Fruit fly (Drosophila melanogaster) whole organism, embryonic: ENCODE data around the gene bor.

Experiments
- Bteb2 ChIP-seq: fragments of 200-800 bp; sonication (Bioruptor generic); optimal IDR thresholded peaks from 2 replicates; lab custom pipeline; 2016; ENCODE audit warnings: missing biosample characterization, missing genetic modification characterization
- CG10431 ChIP-seq: fragments of 200-800 bp; sonication (Bioruptor generic); optimal IDR thresholded peaks from 3 replicates; lab custom pipeline; 2018; ENCODE audit warnings: missing biosample characterization, mild to moderate bottlenecking, missing genetic modification characterization
- CG10654 ChIP-seq: fragments of 200-800 bp; sonication (Bioruptor generic); optimal IDR thresholded peaks from 2 replicates; lab custom pipeline; 2016; ENCODE audit warnings: missing biosample characterization, missing genetic modification characterization
- CG11398 ChIP-seq: fragments of 200-800 bp; sonication (Bioruptor generic); optimal IDR thresholded peaks from 2 replicates; lab custom pipeline; 2016; ENCODE audit warnings: missing biosample characterization, missing genetic modification characterization
- CG11504 ChIP-seq: fragments of 200-800 bp; sonication (Bioruptor generic); optimal IDR thresholded peaks from 3 replicates; lab custom pipeline; 2019; ENCODE audit warnings: missing biosample characterization, mild to moderate bottlenecking, missing genetic modification characterization, moderate library complexity
- CG13775 ChIP-seq: fragments of 200-800 bp; sonication (Bioruptor generic); optimal IDR thresholded peaks from 3 replicates; lab custom pipeline; 2017; ENCODE audit warnings: missing biosample characterization, mild to moderate bottlenecking, missing genetic modification characterization
- CG14441 ChIP-seq: fragments of 200-800 bp; sonication (Bioruptor generic); IDR thresholded peaks from 2 replicates; pipeline ENCODE4 v1.3.6; 2022; ENCODE audit warnings: missing biosample characterization, missing genetic modification characterization
- CG15011 ChIP-seq: fragments of 200-800 bp; sonication (Bioruptor generic); optimal IDR thresholded peaks from 3 replicates; lab custom pipeline; 2018; ENCODE audit warnings: missing biosample characterization, mild to moderate bottlenecking, missing genetic modification characterization
- CG15073 ChIP-seq: fragments of 200-800 bp; sonication (Bioruptor generic); optimal IDR thresholded peaks from 2 replicates; lab custom pipeline; 2016; ENCODE audit warnings: missing biosample characterization, missing genetic modification characterization
- CG15514 ChIP-seq: fragments of 200-800 bp; sonication (Bioruptor generic); optimal IDR thresholded peaks from 3 replicates; lab custom pipeline; 2017; ENCODE audit warnings: missing biosample characterization, missing genetic modification characterization, mild to moderate bottlenecking, moderate library complexity, missing genetic modification reagents
- CG15696 ChIP-seq: fragments of 200-800 bp; sonication (Bioruptor generic); optimal IDR thresholded peaks from 2 replicates; lab custom pipeline; 2019; ENCODE audit warnings: missing biosample characterization, mild to moderate bottlenecking, missing genetic modification characterization, moderate library complexity
- CG17912 ChIP-seq: fragments of 200-800 bp; sonication (Bioruptor generic); optimal IDR thresholded peaks from 2 replicates; lab custom pipeline; 2018; ENCODE audit warnings: missing biosample characterization, mild to moderate bottlenecking, missing genetic modification characterization
- CG3838 ChIP-seq: fragments of 200-800 bp; sonication (Bioruptor generic); optimal IDR thresholded peaks from 3 replicates; lab custom pipeline; 2016; ENCODE audit warnings: missing biosample characterization, missing genetic modification characterization
- CG4707 ChIP-seq: fragments of 200-800 bp; sonication (Bioruptor generic); optimal IDR thresholded peaks from 2 replicates; lab custom pipeline; 2018; ENCODE audit warnings: missing biosample characterization, mild to moderate bottlenecking, missing genetic modification characterization, moderate library complexity
- CG4854 ChIP-seq: fragments of 200-800 bp; sonication (Bioruptor generic); optimal IDR thresholded peaks from 2 replicates; lab custom pipeline; 2016; ENCODE audit warnings: missing biosample characterization, missing genetic modification characterization, inconsistent platforms
- CG5180 ChIP-seq: fragments of 200-800 bp; sonication (Bioruptor generic); optimal IDR thresholded peaks from 3 replicates; lab custom pipeline; 2017; ENCODE audit warnings: missing biosample characterization, missing genetic modification characterization, mild to moderate bottlenecking, moderate library complexity, missing genetic modification reagents
- CG7928 ChIP-seq: fragments of 200-800 bp; sonication (Bioruptor generic); optimal IDR thresholded peaks from 2 replicates; lab custom pipeline; 2017; ENCODE audit warnings: missing biosample characterization, mild to moderate bottlenecking, missing genetic modification characterization
- CG8359 ChIP-seq: fragments of 200-800 bp; sonication (Bioruptor generic); optimal IDR thresholded peaks from 2 replicates; lab custom pipeline; 2017; ENCODE audit warnings: missing biosample characterization, mild to moderate bottlenecking, missing genetic modification characterization, borderline replicate concordance
- CG9609 ChIP-seq: fragments of 200-800 bp; sonication (Bioruptor generic); optimal IDR thresholded peaks from 3 replicates; lab custom pipeline; 2016; ENCODE audit warnings: missing biosample characterization, missing genetic modification characterization
- CG9817 ChIP-seq: fragments of 200-800 bp; sonication (Bioruptor generic); optimal IDR thresholded peaks from 2 replicates; lab custom pipeline; 2018; ENCODE audit warnings: missing biosample characterization, mild to moderate bottlenecking, missing genetic modification characterization, moderate library complexity
- Doc2 ChIP-seq: fragments of 200-800 bp; sonication (Bioruptor generic); IDR thresholded peaks from 2 replicates; pipeline ENCODE4 v1.3.6; 2022; ENCODE audit warnings: missing biosample characterization, missing genetic modification characterization
- Dref ChIP-seq: fragments of 200-800 bp; sonication (Bioruptor generic); IDR thresholded peaks from 2 replicates; pipeline ENCODE4 v1.3.6; 2022; ENCODE audit warnings: missing biosample characterization, missing genetic modification characterization
- Hr51 ChIP-seq, 2 experiments: fragments of 200-800 bp; sonication (Bioruptor generic); optimal IDR thresholded peaks; 2 replicates in 1 of 2; 3 replicates in 1 of 2; lab custom pipeline; 2016 to 2018; ENCODE audit warnings: missing biosample characterization in 2 of 2, missing genetic modification characterization in 2 of 2, mild to moderate bottlenecking in 1 of 2, moderate library complexity in 1 of 2
- Mes4 ChIP-seq: fragments of 200-800 bp; sonication (Bioruptor generic); optimal IDR thresholded peaks from 2 replicates; lab custom pipeline; 2016; ENCODE audit warnings: missing biosample characterization, missing genetic modification characterization
- Optix ChIP-seq: fragments of 200-800 bp; sonication (Bioruptor generic); IDR thresholded peaks from 3 replicates; pipeline ENCODE4 v1.3.6; 2022; ENCODE audit warnings: missing biosample characterization, missing genetic modification characterization
- Side ChIP-seq: fragments of 200-800 bp; sonication (Bioruptor generic); optimal IDR thresholded peaks from 2 replicates; lab custom pipeline; 2016; ENCODE audit warnings: missing biosample characterization, missing genetic modification characterization
- Ssrp ChIP-seq: fragments of 200-800 bp; sonication (Bioruptor generic); optimal IDR thresholded peaks from 2 replicates; lab custom pipeline; 2018; ENCODE audit warnings: missing biosample characterization, mild to moderate bottlenecking, missing genetic modification characterization, moderate library complexity
- amos ChIP-seq: fragments of 200-800 bp; sonication (Bioruptor generic); IDR thresholded peaks from 2 replicates; pipeline ENCODE4 v1.3.6; 2022; ENCODE audit warnings: missing biosample characterization, missing genetic modification characterization; ENCODE audit not compliant: partially characterized antibody
- aop ChIP-seq: fragments of 200-800 bp; sonication (Bioruptor generic); IDR thresholded peaks from 2 replicates; pipeline ENCODE4 v1.3.6; 2022; ENCODE audit warnings: missing biosample characterization, missing genetic modification characterization
- ash1 ChIP-seq: fragments of 200-800 bp; sonication (Bioruptor generic); optimal IDR thresholded peaks from 2 replicates; lab custom pipeline; 2018; ENCODE audit warnings: missing biosample characterization, mild to moderate bottlenecking, missing genetic modification characterization
- bbx ChIP-seq: fragments of 200-800 bp; sonication (Bioruptor generic); IDR thresholded peaks from 2 replicates; pipeline ENCODE4 v1.3.6; 2022; ENCODE audit warnings: missing biosample characterization, missing genetic modification characterization; ENCODE audit not compliant: partially characterized antibody
- bowl ChIP-seq: fragments of 200-800 bp; sonication (Bioruptor generic); IDR thresholded peaks from 2 replicates; pipeline ENCODE4 v1.3.6; 2022; ENCODE audit warnings: missing biosample characterization, missing genetic modification characterization
- chn ChIP-seq: fragments of 200-800 bp; sonication (Bioruptor generic); optimal IDR thresholded peaks from 2 replicates; lab custom pipeline; 2016; ENCODE audit warnings: missing biosample characterization, missing genetic modification characterization
- crol ChIP-seq: fragments of 200-800 bp; sonication (Bioruptor generic); IDR thresholded peaks from 2 replicates; pipeline ENCODE4 v1.3.6; 2022; ENCODE audit warnings: missing biosample characterization, missing genetic modification characterization
- crp ChIP-seq, 2 experiments: fragments of 200-800 bp; sonication (Bioruptor generic); optimal IDR thresholded peaks; 2 replicates in 1 of 2; 3 replicates in 1 of 2; lab custom pipeline; 2017; ENCODE audit warnings: missing biosample characterization in 2 of 2, missing genetic modification characterization in 2 of 2, mild to moderate bottlenecking in 1 of 2, moderate library complexity in 1 of 2
- en ChIP-seq: fragments of 200-800 bp; sonication (Bioruptor generic); optimal IDR thresholded peaks from 2 replicates; lab custom pipeline; 2016; ENCODE audit warnings: missing biosample characterization, missing genetic modification characterization
- ftz-f1 ChIP-seq: fragments of 200-800 bp; sonication (Bioruptor generic); optimal IDR thresholded peaks from 2 replicates; lab custom pipeline; 2016; ENCODE audit warnings: missing biosample characterization, missing genetic modification characterization
- gcm ChIP-seq: fragments of 200-800 bp; sonication (Bioruptor generic); optimal IDR thresholded peaks from 2 replicates; lab custom pipeline; 2019; ENCODE audit warnings: missing biosample characterization, mild to moderate bottlenecking, missing genetic modification characterization, moderate library complexity
- grau ChIP-seq: fragments of 200-800 bp; optimal IDR thresholded peaks from 3 replicates; lab custom pipeline; 2019; ENCODE audit warnings: missing biosample characterization, mild to moderate bottlenecking, missing genetic modification characterization, moderate library complexity
- gro ChIP-seq: fragments of 200-800 bp; sonication (Bioruptor generic); optimal IDR thresholded peaks from 2 replicates; lab custom pipeline; 2016; ENCODE audit warnings: missing biosample characterization, missing genetic modification characterization
- gsb ChIP-seq: fragments of 200-800 bp; sonication (Bioruptor generic); IDR thresholded peaks from 2 replicates; pipeline ENCODE4 v1.3.6; 2022; ENCODE audit warnings: missing biosample characterization, missing genetic modification characterization
- jigr1 ChIP-seq: fragments of 200-800 bp; sonication (Bioruptor generic); IDR thresholded peaks from 3 replicates; pipeline ENCODE4 v1.3.6; 2022; ENCODE audit warnings: missing biosample characterization, missing genetic modification characterization
- kay ChIP-seq: fragments of 200-800 bp; sonication (Bioruptor generic); optimal IDR thresholded peaks from 2 replicates; lab custom pipeline; 2016; ENCODE audit warnings: missing biosample characterization, missing genetic modification characterization
- knrl ChIP-seq: fragments of 200-800 bp; sonication (Bioruptor generic); IDR thresholded peaks from 3 replicates; pipeline ENCODE4 v1.3.6; 2022; ENCODE audit warnings: missing biosample characterization, missing genetic modification characterization; ENCODE audit not compliant: partially characterized antibody
- pum ChIP-seq: fragments of 200-800 bp; sonication (Bioruptor generic); optimal IDR thresholded peaks from 2 replicates; lab custom pipeline; 2016; ENCODE audit warnings: missing biosample characterization, missing genetic modification characterization
- row ChIP-seq: fragments of 200-800 bp; sonication (Bioruptor generic); IDR thresholded peaks from 3 replicates; pipeline ENCODE4 v1.3.6; 2022; ENCODE audit warnings: missing biosample characterization, missing genetic modification characterization
- slou ChIP-seq: fragments of 200-800 bp; sonication (Bioruptor generic); optimal IDR thresholded peaks from 3 replicates; lab custom pipeline; 2016; ENCODE audit warnings: missing biosample characterization, missing genetic modification characterization
- unpg ChIP-seq: fragments of 200-800 bp; sonication (Bioruptor generic); optimal IDR thresholded peaks from 3 replicates; lab custom pipeline; 2018; ENCODE audit warnings: missing biosample characterization, mild to moderate bottlenecking, missing genetic modification characterization, moderate library complexity
- vnd ChIP-seq: fragments of 200-800 bp; sonication (Bioruptor generic); IDR thresholded peaks from 3 replicates; pipeline ENCODE4 v1.3.6; 2022; ENCODE audit warnings: missing biosample characterization, missing genetic modification characterization; ENCODE audit not compliant: partially characterized antibody

The bor gene

DNA sequence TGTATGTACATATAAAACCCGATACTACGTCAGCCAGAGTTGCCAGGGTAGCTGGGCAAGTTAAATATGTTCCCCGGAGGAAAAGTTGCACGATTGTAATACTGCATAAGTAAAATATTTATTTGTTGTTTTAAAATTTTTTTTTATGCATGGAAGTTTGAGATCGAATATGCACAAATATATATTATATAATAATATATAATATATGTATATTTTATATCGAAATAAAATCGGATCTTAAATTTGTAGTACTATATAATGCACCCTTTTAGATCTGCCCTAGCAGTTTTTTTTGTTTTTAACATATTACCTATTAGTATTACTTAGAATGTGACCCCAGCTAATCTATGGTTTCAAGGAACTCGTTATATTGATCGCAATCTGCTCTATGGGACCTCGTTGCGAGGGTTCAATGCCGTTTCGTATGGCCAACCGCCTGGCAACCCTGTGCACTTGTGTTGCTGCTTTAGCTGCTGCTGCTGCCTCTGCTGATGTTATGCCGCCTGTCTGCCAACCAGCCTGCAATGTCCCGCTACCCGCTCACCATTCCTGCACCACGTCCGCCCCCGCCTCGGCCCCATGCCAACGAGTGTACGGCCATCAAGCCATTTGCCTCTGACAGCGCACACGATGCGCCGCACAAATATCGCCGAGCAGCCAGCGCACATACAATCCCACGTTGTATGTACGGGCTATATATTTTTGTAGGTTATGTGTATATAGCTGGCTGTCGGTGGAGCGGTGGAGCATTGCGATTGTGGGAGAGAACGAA lies 27.8 kb downstream of the bor start (continued):
- TF ChIP-seq CG4707 (GFP tag; lab: Kevin White, UChicago) (no peak), Side (peak; percentile 4), Dref (GFP tag; lab: Robert Waterston, UW) (no peak), CG14441 (no peak), CG10654 (GFP tag; lab: Kevin White, UChicago) (peak; percentile 79), unpg (peak; percentile 84), crp (GFP tag; optimal IDR thresholded peaks at IDR 0.05; lab: Kevin White, UChicago) (peak in 1 of 2 experiments; percentile 44), Doc2 (GFP tag; lab: Robert Waterston, UW) (no peak), CG3838 (GFP tag; lab: Kevin White, UChicago) (no peak), Hr51 (GFP tag; optimal IDR thresholded peaks at IDR 0.05; lab: Kevin White, UChicago) (peak; percentile 74 to 94), grau (peak; percentile 90), ash1 (GFP tag; lab: Kevin White, UChicago) (no peak), CG4854 (GFP tag; lab: Kevin White, UChicago) (no peak), slou (GFP tag; lab: Kevin White, UChicago) (peak; percentile 58), CG9609 (peak; percentile 61), chn (GFP tag; lab: Kevin White, UChicago) (no peak), pum (GFP tag; lab: Kevin White, UChicago) (peak; percentile 38), amos (GFP tag; lab: Robert Waterston, UW) (no peak), Mes4 (peak; percentile 32), en (no peak), CG15073 (GFP tag; lab: Kevin White, UChicago) (no peak), knrl (GFP tag; lab: Robert Waterston, UW) (no peak), CG17912 (GFP tag; lab: Kevin White, UChicago) (no peak), row (GFP tag; lab: Robert Waterston, UW) (no peak), CG15514 (peak; percentile 47), Ssrp (tag; lab: Kevin White, UChicago) (peak; percentile 95), vnd (GFP tag; lab: Robert Waterston, UW) (no peak), CG10431 (peak; percentile 95), CG11504 (tag; lab: Kevin White, UChicago) (peak; percentile 94), crol (GFP tag; lab: Robert Waterston, UW) (no peak), gsb (GFP tag; lab: Robert Waterston, UW) (no peak), CG8359 (peak; percentile 74), CG7928 (GFP tag; lab: Kevin White, UChicago) (peak; percentile 41), aop (GFP tag; lab: Robert Waterston, UW) (no peak), jigr1 (no peak), bowl (GFP tag; lab: Robert Waterston, UW) (no peak), kay (GFP tag; lab: Kevin White, UChicago) (no peak), CG9817 (tag; lab: Kevin White, UChicago) (peak; percentile 83), gro (GFP tag; lab: Kevin White, UChicago) (peak; percentile 78), CG15011 (GFP tag; lab: Kevin White, UChicago) (peak; percentile 78), Optix (GFP tag; lab: Robert Waterston, UW) (no peak), bbx (no peak), ftz-f1 (peak; percentile 98), CG11398 (GFP tag; lab: Kevin White, UChicago) (peak; percentile 30), Bteb2 (GFP tag; lab: Kevin White, UChicago) (no peak), CG15696 (tag; lab: Kevin White, UChicago) (peak; percentile 90), CG5180 (GFP tag; lab: Kevin White, UChicago) (peak; percentile 86), CG13775 (peak; percentile 97), gcm (GFP tag; lab: Kevin White, UChicago) (peak; percentile 87)
